Worm (Caenorhabditis elegans): ENCODE measurements around the gene C15C8.7.

DNA sequence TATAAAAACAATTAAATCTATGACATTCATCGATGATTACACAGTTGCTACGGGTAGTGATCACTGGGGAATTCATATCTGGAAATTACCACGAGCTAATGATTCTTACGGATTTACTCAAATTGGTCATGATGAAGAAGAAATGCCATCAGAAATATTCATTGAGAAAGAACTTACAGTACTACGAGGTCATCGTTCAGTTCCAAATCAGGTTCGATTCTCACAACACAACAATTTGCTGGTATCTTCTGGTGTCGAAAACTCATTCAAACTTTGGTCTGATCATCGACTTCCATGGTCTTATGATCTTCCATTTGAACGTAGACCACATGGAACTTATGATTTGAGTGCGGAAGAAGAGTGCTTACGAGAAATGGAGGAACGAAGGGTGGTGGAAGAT lies 38.3 kb downstream of the C15C8.7 start:
- no peak for TF ChIP-seq ceh-82 (tag; optimal IDR thresholded peaks at IDR 0.05)
- no peak for TF ChIP-seq ceh-28 (tag; optimal IDR thresholded peaks at IDR 0.05)
- TF ChIP-seq R02D3.7 (tag; optimal IDR thresholded peaks at IDR 0.05), result no peak
- no peak for TF ChIP-seq fkh-10 (GFP tag; optimal IDR thresholded peaks at IDR 0.05)
- no peak for TF ChIP-seq ama-1 (optimal IDR thresholded peaks at IDR 0.05)
- no peak for TF ChIP-seq sea-2 (GFP tag; optimal IDR thresholded peaks at IDR 0.05)
